Worm (Caenorhabditis elegans): Measurements from ENCODE around the gene rsp-8.

The rsp-8 gene

ce11 chrIII:11830522-11831489 lies 4.6 kb downstream of the rsp-8 start (continued):
- TF ChIP-seq ztf-28 (GFP tag; IDR thresholded peaks at IDR 0.05), result no peak
- no peak for TF ChIP-seq aptf-2 (GFP tag; conservative IDR thresholded peaks at IDR 0.05)
- no peak for TF ChIP-seq pha-4 (tag; optimal IDR thresholded peaks at IDR 0.05)
- no peak for TF ChIP-seq somi-1 (GFP tag; optimal IDR thresholded peaks at IDR 0.05)
- TF ChIP-seq lin-40 (tag; optimal IDR thresholded peaks at IDR 0.05), result no peak
- TF ChIP-seq sptf-2 (GFP tag; optimal IDR thresholded peaks at IDR 0.05), result no peak
- TF ChIP-seq egl-18 (GFP tag; IDR thresholded peaks at IDR 0.05), result peak; percentile 2; the same call in 1 of the 2 replicates
- TF ChIP-seq him-1 (tag; optimal IDR thresholded peaks at IDR 0.05), result peak; percentile 99
- TF ChIP-seq tlf-1 (GFP tag; optimal IDR thresholded peaks at IDR 0.05), result no peak
- peak; percentile 60 for TF ChIP-seq snpc-1.1 (tag; optimal IDR thresholded peaks at IDR 0.05; ENCODE audit: insufficient read depth)
- TF ChIP-seq ztf-3 (GFP tag; optimal IDR thresholded peaks at IDR 0.05), result peak; percentile 33
- no peak for TF ChIP-seq mxl-1 (tag; optimal IDR thresholded peaks at IDR 0.05)
- no peak for TF ChIP-seq rpc-1 (optimal IDR thresholded peaks at IDR 0.05)
- TF ChIP-seq rpc-1 (tag; optimal IDR thresholded peaks at IDR 0.05), result no peak
- peak; percentile 19 for TF ChIP-seq ets-4 (GFP tag; optimal IDR thresholded peaks at IDR 0.05)
- TF ChIP-seq nhr-120 (GFP tag; IDR thresholded peaks at IDR 0.05), result 0 out of 2 replicates have a peak, but pooled peaks have one; percentile 18
- TF ChIP-seq rec-8 (tag; optimal IDR thresholded peaks at IDR 0.05), result peak in 1 of 2 experiments; percentile 44
- peak; percentile 79 for TF ChIP-seq B0035.1 (tag; optimal IDR thresholded peaks at IDR 0.05)
- TF ChIP-seq K11D2.4 (GFP tag; IDR thresholded peaks at IDR 0.05), result peak; percentile 79; the same call in 1 of the 2 replicates
- TF ChIP-seq nfya-2 (GFP tag; IDR thresholded peaks at IDR 0.05), result no peak
- TF ChIP-seq sdz-38 (tag; optimal IDR thresholded peaks at IDR 0.05), result no peak
- peak; percentile 55 for TF ChIP-seq snpc-3.4 (tag; optimal IDR thresholded peaks at IDR 0.05)
- no peak for TF ChIP-seq nhr-179 (tag; optimal IDR thresholded peaks at IDR 0.05)
- no peak; the same call in 1 of the 2 replicates for TF ChIP-seq egrh-3 (GFP tag; IDR thresholded peaks at IDR 0.05)
- peak; percentile 80 for TF ChIP-seq hrde-1 (tag; optimal IDR thresholded peaks at IDR 0.05; ENCODE audit: borderline replicate concordance)
- no peak for TF ChIP-seq unc-62 (GFP tag; optimal IDR thresholded peaks at IDR 0.05)
- peak; percentile 78 for TF ChIP-seq Y53G8AR.9 (GFP tag; conservative IDR thresholded peaks at IDR 0.05)
- TF ChIP-seq F52B5.7 (tag; optimal IDR thresholded peaks at IDR 0.05), result peak; percentile 92
- TF ChIP-seq dpl-1 (GFP tag; optimal IDR thresholded peaks at IDR 0.05), result no peak
- peak; percentile 24; the same call in 1 of the 2 replicates for TF ChIP-seq lin-26 (GFP tag; IDR thresholded peaks at IDR 0.05)
- TF ChIP-seq B0336.3 (GFP tag; IDR thresholded peaks at IDR 0.05), result peak; percentile 85
- TF ChIP-seq rcor-1 (GFP tag; IDR thresholded peaks at IDR 0.05), result peak; percentile 52
- no peak for TF ChIP-seq lsy-27 (tag; optimal IDR thresholded peaks at IDR 0.05; ENCODE audit: borderline replicate concordance, insufficient read depth)
- peak; percentile 53 for TF ChIP-seq nhr-27 (tag; optimal IDR thresholded peaks at IDR 0.05)
- no peak for TF ChIP-seq ccch-3 (GFP tag; optimal IDR thresholded peaks at IDR 0.05)
- TF ChIP-seq ceh-58 (GFP tag; IDR thresholded peaks at IDR 0.05), result no peak
- no peak; the same call in 1 of the 2 replicates for TF ChIP-seq ceh-40 (GFP tag; IDR thresholded peaks at IDR 0.05)
- TF ChIP-seq F37B4.10 (GFP tag; IDR thresholded peaks at IDR 0.05), result 0 out of 2 replicates have a peak, but pooled peaks have one; percentile 61
- TF ChIP-seq hmg-1.2 (GFP tag; IDR thresholded peaks at IDR 0.05), result peak; percentile 33
- no peak for TF ChIP-seq mes-4 (tag; optimal IDR thresholded peaks at IDR 0.05)
- TF ChIP-seq F22D6.2 (tag; optimal IDR thresholded peaks at IDR 0.05), result no peak
- peak; percentile 86 for TF ChIP-seq Y95B8A.8 (GFP tag; IDR thresholded peaks at IDR 0.05)
- TF ChIP-seq hlh-26 (GFP tag; conservative IDR thresholded peaks at IDR 0.05), result no peak
- TF ChIP-seq atf-7 (tag; optimal IDR thresholded peaks at IDR 0.05), result no peak
- TF ChIP-seq madf-8 (GFP tag; conservative IDR thresholded peaks at IDR 0.05), result no peak; the same call in 1 of the 2 replicates
- TF ChIP-seq D2030.7 (GFP tag; IDR thresholded peaks at IDR 0.05), result no peak

Data from whole organism, young adult.